Fruit fly (Drosophila melanogaster) Kc167 (cell line): Measurements from ENCODE around the gene Reg-2.

Experiments used
- Sin3A ChIP-seq: fragments of >200 bp; optimal IDR thresholded peaks from 2 replicates; lab custom pipeline; 2018; ENCODE audit warnings: missing external identifiers
- h ChIP-seq: fragments of >200 bp; optimal IDR thresholded peaks from 3 replicates; lab custom pipeline; 2018; ENCODE audit warnings: missing external identifiers
- insv ChIP-seq: fragments of >200 bp; optimal IDR thresholded peaks from 3 replicates; lab custom pipeline; 2018; ENCODE audit warnings: missing external identifiers
- psq ChIP-seq: fragments of >200 bp; optimal IDR thresholded peaks from 2 replicates; lab custom pipeline; 2017; ENCODE audit warnings: missing external identifiers
- ttk ChIP-seq: sonication (Bioruptor generic); optimal IDR thresholded peaks from 2 replicates; lab custom pipeline; 2017; ENCODE audit warnings: missing external identifiers

dm6 chr3L:642865-643738, 36.7 kb upstream of the Reg-2 start:
- no peak for TF ChIP-seq Sin3A (lab: Kevin White, UChicago)
- TF ChIP-seq ttk, result no peak
- TF ChIP-seq h, result no peak
- TF ChIP-seq psq (lab: Kevin White, UChicago), result no peak
- no peak for TF ChIP-seq insv (lab: Kevin White, UChicago)
